Worm (Caenorhabditis elegans) whole organism, midembryonic: ENCODE measurements around the gene iff-1.

Experiments
- T22C8.4 ChIP-seq: fragments of 200-800 bp; sonication (Bioruptor generic); IDR thresholded peaks from 2 replicates; pipeline ENCODE4 v1.3.6; 2022; ENCODE audit warnings: missing genetic modification characterization, missing compliant biosample characterization
- cog-1 ChIP-seq: sonication (generic microtip); optimal IDR thresholded peaks from 2 replicates; lab custom pipeline; 2016; ENCODE audit warnings: missing genetic modification characterization, missing compliant biosample characterization
- flt-1 ChIP-seq: fragments of 200-800 bp; sonication (Bioruptor generic); IDR thresholded peaks from 2 replicates; pipeline ENCODE4 v1.3.6; 2022; ENCODE audit warnings: missing genetic modification characterization, missing compliant biosample characterization
- klf-2 ChIP-seq: fragments of 200-800 bp; sonication (Bioruptor generic); conservative IDR thresholded peaks from 2 replicates; pipeline ENCODE4 v1.3.6; 2022; ENCODE audit warnings: missing genetic modification reagents, missing genetic modification characterization, missing compliant biosample characterization
- med-1 ChIP-seq: sonication (generic microtip); optimal IDR thresholded peaks from 2 replicates; lab custom pipeline; 2017; ENCODE audit warnings: missing genetic modification characterization, mild to moderate bottlenecking, missing compliant biosample characterization, antibody characterized with exemption, missing genetic modification reagents; ENCODE audit not compliant: insufficient read depth
- ref-1 ChIP-seq: fragments of 200-800 bp; sonication (Bioruptor generic); conservative IDR thresholded peaks from 2 replicates; pipeline ENCODE4 v1.3.6; 2022; ENCODE audit warnings: missing genetic modification reagents, missing genetic modification characterization, missing compliant biosample characterization
- tab-1 ChIP-seq: fragments of 200-800 bp; sonication (Bioruptor generic); IDR thresholded peaks from 2 replicates; pipeline ENCODE4 v1.3.6; 2022; ENCODE audit warnings: missing genetic modification characterization, missing compliant biosample characterization
- ztf-29 ChIP-seq: fragments of 200-800 bp; sonication (Bioruptor generic); IDR thresholded peaks from 2 replicates; pipeline ENCODE4 v1.3.6; 2022; ENCODE audit warnings: missing genetic modification reagents, missing genetic modification characterization, missing compliant biosample characterization

- TF ChIP-seq med-1 (GFP tag; lab: Kevin White, UChicago) (no peak), ztf-29 (GFP tag; lab: Robert Waterston, UW) (no peak), flt-1 (no peak), ref-1 (GFP tag; lab: Robert Waterston, UW) (no peak), cog-1 (tag; lab: Kevin White, UChicago) (no peak), T22C8.4 (no peak), klf-2 (GFP tag; lab: Robert Waterston, UW) (no peak), tab-1 (GFP tag; lab: Robert Waterston, UW) (no peak)
These were observed 50.6 kb downstream of the iff-1 start, which contains the start of gene bud-31 for ce11 chrIII:9696417-9696816.
